Worm (Caenorhabditis elegans) whole organism, midembryonic: Measurements from ENCODE around the gene tsen-54.

Experiments
- T22C8.4 ChIP-seq: fragments of 200-800 bp; sonication (Bioruptor generic); IDR thresholded peaks from 2 replicates; pipeline ENCODE4 v1.3.6; 2022; ENCODE audit warnings: missing genetic modification characterization, missing compliant biosample characterization
- flt-1 ChIP-seq: fragments of 200-800 bp; sonication (Bioruptor generic); IDR thresholded peaks from 2 replicates; pipeline ENCODE4 v1.3.6; 2022; ENCODE audit warnings: missing genetic modification characterization, missing compliant biosample characterization
- klf-2 ChIP-seq: fragments of 200-800 bp; sonication (Bioruptor generic); conservative IDR thresholded peaks from 2 replicates; pipeline ENCODE4 v1.3.6; 2022; ENCODE audit warnings: missing genetic modification reagents, missing genetic modification characterization, missing compliant biosample characterization
- ztf-29 ChIP-seq: fragments of 200-800 bp; sonication (Bioruptor generic); IDR thresholded peaks from 2 replicates; pipeline ENCODE4 v1.3.6; 2022; ENCODE audit warnings: missing genetic modification reagents, missing genetic modification characterization, missing compliant biosample characterization

DNA sequence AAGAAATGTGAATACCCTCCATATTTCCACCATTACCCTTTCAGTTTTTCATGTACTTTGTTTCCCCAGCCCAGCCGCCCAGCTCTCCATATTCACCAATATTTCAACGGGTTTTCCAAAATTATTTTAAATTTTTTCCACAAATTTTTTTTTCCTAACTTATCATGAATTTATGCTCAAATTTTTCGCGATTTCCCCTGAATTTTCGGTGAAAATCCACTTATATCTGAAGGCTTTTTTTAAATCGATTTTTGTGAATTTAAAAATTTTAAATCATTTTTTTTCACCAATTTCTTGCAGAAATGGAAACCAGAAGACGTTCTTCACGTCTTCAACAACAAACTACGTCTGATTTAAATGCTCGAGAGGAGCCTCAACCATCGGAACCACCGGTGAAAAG lies 44.8 kb downstream of the tsen-54 start, which contains the start of gene xpc-1:
- TF ChIP-seq klf-2 (no peak), ztf-29 (no peak), T22C8.4 (GFP tag; lab: Robert Waterston, UW) (no peak), flt-1 (GFP tag; lab: Robert Waterston, UW) (no peak)
